Worm (Caenorhabditis elegans): ENCODE results near the gene cbp-1.

- TF ChIP-seq tbx-8 (GFP tag; optimal IDR thresholded peaks at IDR 0.05), result no peak
- TF ChIP-seq nhr-2 (tag; optimal IDR thresholded peaks at IDR 0.05), result no peak
- no peak for TF ChIP-seq flh-1 (GFP tag; optimal IDR thresholded peaks at IDR 0.05)
- TF ChIP-seq nhr-12 (tag; optimal IDR thresholded peaks at IDR 0.05), result no peak
- no peak for TF ChIP-seq elt-1 (tag; optimal IDR thresholded peaks at IDR 0.05; ENCODE audit: borderline replicate concordance, insufficient read depth)
- no peak for TF ChIP-seq mls-2 (tag; optimal IDR thresholded peaks at IDR 0.05)
- no peak for TF ChIP-seq lin-13 (tag; optimal IDR thresholded peaks at IDR 0.05)
- TF ChIP-seq ces-1 (GFP tag; optimal IDR thresholded peaks at IDR 0.05), result no peak
Observed at ce11 chrIII:9802045-9802444, 35.7 kb downstream of the cbp-1 start.

All from whole organism, mixed stage, embryonic.